Worm (Caenorhabditis elegans) whole organism, midembryonic: ENCODE results near the gene C18H7.7.

Experiments used
- T22C8.4 ChIP-seq: fragments of 200-800 bp; sonication (Bioruptor generic); IDR thresholded peaks from 2 replicates; pipeline ENCODE4 v1.3.6; 2022; ENCODE audit warnings: missing genetic modification characterization, missing compliant biosample characterization
- cog-1 ChIP-seq: sonication (generic microtip); optimal IDR thresholded peaks from 2 replicates; lab custom pipeline; 2016; ENCODE audit warnings: missing genetic modification characterization, missing compliant biosample characterization
- flt-1 ChIP-seq: fragments of 200-800 bp; sonication (Bioruptor generic); IDR thresholded peaks from 2 replicates; pipeline ENCODE4 v1.3.6; 2022; ENCODE audit warnings: missing genetic modification characterization, missing compliant biosample characterization
- klf-2 ChIP-seq: fragments of 200-800 bp; sonication (Bioruptor generic); conservative IDR thresholded peaks from 2 replicates; pipeline ENCODE4 v1.3.6; 2022; ENCODE audit warnings: missing genetic modification reagents, missing genetic modification characterization, missing compliant biosample characterization
- med-1 ChIP-seq: sonication (generic microtip); optimal IDR thresholded peaks from 2 replicates; lab custom pipeline; 2017; ENCODE audit warnings: missing genetic modification characterization, mild to moderate bottlenecking, missing compliant biosample characterization, antibody characterized with exemption, missing genetic modification reagents; ENCODE audit not compliant: insufficient read depth
- ref-1 ChIP-seq: fragments of 200-800 bp; sonication (Bioruptor generic); conservative IDR thresholded peaks from 2 replicates; pipeline ENCODE4 v1.3.6; 2022; ENCODE audit warnings: missing genetic modification reagents, missing genetic modification characterization, missing compliant biosample characterization
- tab-1 ChIP-seq: fragments of 200-800 bp; sonication (Bioruptor generic); IDR thresholded peaks from 2 replicates; pipeline ENCODE4 v1.3.6; 2022; ENCODE audit warnings: missing genetic modification characterization, missing compliant biosample characterization
- ztf-23 ChIP-seq: fragments of 200-800 bp; sonication (Bioruptor generic); IDR thresholded peaks from 2 replicates; pipeline ENCODE4 v1.3.6; 2022; ENCODE audit warnings: missing genetic modification reagents, missing genetic modification characterization, missing compliant biosample characterization
- ztf-29 ChIP-seq: fragments of 200-800 bp; sonication (Bioruptor generic); IDR thresholded peaks from 2 replicates; pipeline ENCODE4 v1.3.6; 2022; ENCODE audit warnings: missing genetic modification reagents, missing genetic modification characterization, missing compliant biosample characterization

C18H7.7 gene

ce11 chrIV:603543-603942, 7.4 kb upstream of the C18H7.7 start, which contains the start of gene prmt-4:
Gene prmt-4, minus strand, starts transcription at chrIV:603643.
- no peak for TF ChIP-seq T22C8.4 (GFP tag; lab: Robert Waterston, UW)
- TF ChIP-seq cog-1 (tag; lab: Kevin White, UChicago) = no peak
- TF ChIP-seq ref-1 (GFP tag; lab: Robert Waterston, UW) = no peak
- TF ChIP-seq med-1 (GFP tag; lab: Kevin White, UChicago) = no peak
- TF ChIP-seq klf-2 = no peak
- no peak for TF ChIP-seq ztf-23
- TF ChIP-seq ztf-29 (GFP tag; lab: Robert Waterston, UW) = no peak
- no peak for TF ChIP-seq tab-1

- TF ChIP-seq T22C8.4 (GFP tag; lab: Robert Waterston, UW) = no peak
- TF ChIP-seq cog-1 (tag; lab: Kevin White, UChicago) = no peak
- TF ChIP-seq flt-1 (GFP tag; lab: Robert Waterston, UW) = no peak
- TF ChIP-seq klf-2 = no peak
- TF ChIP-seq med-1 (GFP tag; lab: Kevin White, UChicago) = no peak
- TF ChIP-seq ztf-29 (GFP tag; lab: Robert Waterston, UW) = no peak
- no peak for TF ChIP-seq tab-1
- no peak for TF ChIP-seq ref-1 (GFP tag; lab: Robert Waterston, UW)
- TF ChIP-seq ztf-23 = no peak
These were observed 5.4 kb upstream of the C18H7.7 start, which contains the start of gene srt-59 for ce11 chrIV:601595-601994. Gene srt-59, minus strand, starts transcription at chrIV:601695.

- TF ChIP-seq T22C8.4 (GFP tag; lab: Robert Waterston, UW) = no peak
- no peak for TF ChIP-seq ztf-29 (GFP tag; lab: Robert Waterston, UW)
- no peak for TF ChIP-seq cog-1 (tag; lab: Kevin White, UChicago)
- TF ChIP-seq tab-1 = no peak
- no peak for TF ChIP-seq flt-1 (GFP tag; lab: Robert Waterston, UW)
- TF ChIP-seq ref-1 (GFP tag; lab: Robert Waterston, UW) = no peak
- no peak for TF ChIP-seq med-1 (GFP tag; lab: Kevin White, UChicago)
- TF ChIP-seq klf-2 = no peak
- TF ChIP-seq ztf-23 = no peak
These were observed 1.4 kb downstream of the C18H7.7 start for ce11 chrIV:594840-595239.

ce11 chrIV:593029-593428, 3.2 kb downstream of the C18H7.7 start, which contains the start of gene C18H7.4:
Gene C18H7.4, plus strand, starts transcription at chrIV:593329.
- TF ChIP-seq cog-1 (tag; lab: Kevin White, UChicago) = no peak
- no peak for TF ChIP-seq ztf-23
- no peak for TF ChIP-seq ref-1 (GFP tag; lab: Robert Waterston, UW)
- TF ChIP-seq ztf-29 (GFP tag; lab: Robert Waterston, UW) = no peak
- no peak for TF ChIP-seq klf-2
- TF ChIP-seq med-1 (GFP tag; lab: Kevin White, UChicago) = no peak
- no peak for TF ChIP-seq flt-1 (GFP tag; lab: Robert Waterston, UW)
- TF ChIP-seq tab-1 = no peak
- TF ChIP-seq T22C8.4 (GFP tag; lab: Robert Waterston, UW) = no peak

- TF ChIP-seq med-1 (GFP tag; lab: Kevin White, UChicago) (no peak), flt-1 (GFP tag; lab: Robert Waterston, UW) (no peak), cog-1 (tag; lab: Kevin White, UChicago) (no peak), ztf-29 (GFP tag; lab: Robert Waterston, UW) (no peak), ztf-23 (no peak), tab-1 (no peak), ref-1 (GFP tag; lab: Robert Waterston, UW) (no peak), klf-2 (no peak)
These were observed 3.8 kb downstream of the C18H7.7 start, which contains the start of gene C18H7.6 for ce11 chrIV:592382-592781. Gene C18H7.6, minus strand, starts transcription at chrIV:592485.

ce11 chrIV:587729-588128, 8.5 kb downstream of the C18H7.7 start, which contains the start of gene C18H7.12:
Gene C18H7.12, minus strand, starts transcription at chrIV:587829.
- TF ChIP-seq T22C8.4 (GFP tag; lab: Robert Waterston, UW) (no peak), flt-1 (GFP tag; lab: Robert Waterston, UW) (no peak), med-1 (GFP tag; lab: Kevin White, UChicago) (no peak), klf-2 (no peak), ztf-23 (no peak), ref-1 (GFP tag; lab: Robert Waterston, UW) (no peak)

ce11 chrIV:584039-584438, 12.2 kb downstream of the C18H7.7 start:
- TF ChIP-seq ztf-23 = no peak
- no peak for TF ChIP-seq med-1 (GFP tag; lab: Kevin White, UChicago)
- no peak for TF ChIP-seq T22C8.4 (GFP tag; lab: Robert Waterston, UW)
- no peak for TF ChIP-seq ref-1 (GFP tag; lab: Robert Waterston, UW)
- no peak for TF ChIP-seq flt-1 (GFP tag; lab: Robert Waterston, UW)

- TF ChIP-seq tab-1 = no peak
These were observed 14.1 kb downstream of the C18H7.7 start, which contains the start of gene F56A11.6 for ce11 chrIV:582130-582529. Gene F56A11.6, minus strand, starts transcription at chrIV:582230.

ce11 chrIV:580512-580911, 15.7 kb downstream of the C18H7.7 start:
- TF ChIP-seq klf-2 (no peak), ztf-23 (no peak), ref-1 (GFP tag; lab: Robert Waterston, UW) (no peak), flt-1 (GFP tag; lab: Robert Waterston, UW) (no peak), tab-1 (no peak), med-1 (GFP tag; lab: Kevin White, UChicago) (no peak), ztf-29 (GFP tag; lab: Robert Waterston, UW) (no peak), T22C8.4 (GFP tag; lab: Robert Waterston, UW) (no peak), cog-1 (tag; lab: Kevin White, UChicago) (no peak)

ce11 chrIV:572487-572886, 23.7 kb downstream of the C18H7.7 start, which contains the start of gene gex-2:
Gene gex-2, plus strand, starts transcription at chrIV:572769.
- TF ChIP-seq tab-1 (0 out of 2 replicates have a peak, but pooled peaks have one; percentile 29), ztf-23 (no peak)
